Fruit fly (Drosophila melanogaster) whole organism, embryonic: Measurements from ENCODE around the gene CG15283.

Experiments
- Abd-B ChIP-seq: fragments of 200-800 bp; sonication (Bioruptor generic); optimal IDR thresholded peaks from 2 replicates; lab custom pipeline; 2018; ENCODE audit warnings: missing biosample characterization, mild to moderate bottlenecking, missing genetic modification characterization, moderate library complexity
- Atf-2 ChIP-seq: fragments of 200-800 bp; sonication (Bioruptor generic); optimal IDR thresholded peaks from 2 replicates; lab custom pipeline; 2016; ENCODE audit warnings: missing biosample characterization, missing genetic modification characterization
- BtbVII ChIP-seq: fragments of 200-800 bp; sonication (Bioruptor generic); optimal IDR thresholded peaks from 3 replicates; lab custom pipeline; 2017; ENCODE audit warnings: missing biosample characterization, mild to moderate bottlenecking, missing genetic modification characterization
- CG1233 ChIP-seq: fragments of 200-800 bp; sonication (Bioruptor generic); optimal IDR thresholded peaks from 4 replicates; lab custom pipeline; 2018; ENCODE audit warnings: missing biosample characterization, mild to moderate bottlenecking, missing genetic modification characterization
- CG13624 ChIP-seq: fragments of 200-800 bp; sonication (Bioruptor generic); optimal IDR thresholded peaks from 2 replicates; lab custom pipeline; 2016; ENCODE audit warnings: missing biosample characterization, missing genetic modification characterization
- CG13894 ChIP-seq: fragments of 200-800 bp; sonication (Bioruptor generic); optimal IDR thresholded peaks from 3 replicates; lab custom pipeline; 2018; ENCODE audit warnings: missing biosample characterization, mild to moderate bottlenecking, missing genetic modification characterization, moderate library complexity
- CG14441 ChIP-seq: fragments of 200-800 bp; sonication (Bioruptor generic); IDR thresholded peaks from 2 replicates; pipeline ENCODE4 v1.3.6; 2022; ENCODE audit warnings: missing biosample characterization, missing genetic modification characterization
- CG1792 ChIP-seq: fragments of 200-800 bp; sonication (Bioruptor generic); optimal IDR thresholded peaks from 2 replicates; lab custom pipeline; 2016; ENCODE audit warnings: missing biosample characterization, missing genetic modification characterization
- CG2120 ChIP-seq: fragments of 200-800 bp; sonication (Bioruptor generic); optimal IDR thresholded peaks from 3 replicates; lab custom pipeline; 2016; ENCODE audit warnings: missing biosample characterization, missing genetic modification characterization
- CG2678 ChIP-seq: fragments of 200-800 bp; sonication (Bioruptor generic); optimal IDR thresholded peaks from 3 replicates; lab custom pipeline; 2019; ENCODE audit warnings: missing biosample characterization, mild to moderate bottlenecking, missing genetic modification characterization, moderate library complexity
- CG2889 ChIP-seq: fragments of 200-800 bp; sonication (Bioruptor generic); IDR thresholded peaks from 3 replicates; pipeline ENCODE4 v1.3.6; 2022; ENCODE audit warnings: missing biosample characterization, missing genetic modification characterization
- CG30020 ChIP-seq: fragments of 200-800 bp; optimal IDR thresholded peaks from 2 replicates; lab custom pipeline; 2019; ENCODE audit warnings: missing biosample characterization, mild to moderate bottlenecking, missing genetic modification characterization, moderate library complexity
- CG4617 ChIP-seq: fragments of 200-800 bp; sonication (Bioruptor generic); optimal IDR thresholded peaks from 3 replicates; lab custom pipeline; 2016; ENCODE audit warnings: missing biosample characterization, missing genetic modification characterization, borderline replicate concordance
- CG4707 ChIP-seq: fragments of 200-800 bp; sonication (Bioruptor generic); optimal IDR thresholded peaks from 2 replicates; lab custom pipeline; 2018; ENCODE audit warnings: missing biosample characterization, mild to moderate bottlenecking, missing genetic modification characterization, moderate library complexity
- Deaf1 ChIP-seq: fragments of 200-800 bp; optimal IDR thresholded peaks from 3 replicates; lab custom pipeline; 2019; ENCODE audit warnings: missing biosample characterization, mild to moderate bottlenecking, missing genetic modification characterization, moderate library complexity
- Dek ChIP-seq: fragments of 200-800 bp; sonication (Bioruptor generic); optimal IDR thresholded peaks from 3 replicates; lab custom pipeline; 2019; ENCODE audit warnings: missing biosample characterization, mild to moderate bottlenecking, missing genetic modification characterization, moderate library complexity
- Dip3 ChIP-seq: fragments of 200-800 bp; sonication (Bioruptor generic); optimal IDR thresholded peaks from 3 replicates; lab custom pipeline; 2016; ENCODE audit warnings: missing biosample characterization, missing genetic modification characterization
- Drgx ChIP-seq: fragments of 200-800 bp; sonication (Bioruptor generic); IDR thresholded peaks from 2 replicates; pipeline ENCODE4 v1.3.6; 2022; ENCODE audit warnings: missing biosample characterization, missing genetic modification characterization
- H2.0 ChIP-seq: fragments of 200-800 bp; sonication (Bioruptor generic); IDR thresholded peaks from 2 replicates; pipeline ENCODE4 v1.3.6; 2022; ENCODE audit warnings: missing biosample characterization, missing genetic modification characterization
- HLH3B ChIP-seq: fragments of 200-800 bp; sonication (Bioruptor generic); IDR thresholded peaks from 2 replicates; pipeline ENCODE4 v1.3.6; 2022; ENCODE audit warnings: missing biosample characterization, missing genetic modification characterization
- HmgD ChIP-seq: fragments of 200-800 bp; sonication (Bioruptor generic); optimal IDR thresholded peaks from 3 replicates; lab custom pipeline; 2016; ENCODE audit warnings: missing biosample characterization, missing genetic modification characterization
- Hr3 ChIP-seq: fragments of 200-800 bp; sonication (Bioruptor generic); optimal IDR thresholded peaks from 3 replicates; lab custom pipeline; 2016; ENCODE audit warnings: missing biosample characterization, missing genetic modification characterization
- Max ChIP-seq: fragments of 200-800 bp; sonication (Bioruptor generic); optimal IDR thresholded peaks from 2 replicates; lab custom pipeline; 2016; ENCODE audit warnings: missing biosample characterization, mild to moderate bottlenecking, missing genetic modification characterization
- NFAT ChIP-seq: fragments of 200-800 bp; sonication (Bioruptor generic); IDR thresholded peaks from 2 replicates; pipeline ENCODE4 v1.3.6; 2022; ENCODE audit warnings: missing biosample characterization, missing genetic modification characterization
- Nf-YA ChIP-seq: fragments of 200-800 bp; sonication (Bioruptor generic); IDR thresholded peaks from 2 replicates; pipeline ENCODE4 v1.3.6; 2022; ENCODE audit warnings: missing biosample characterization, missing genetic modification characterization
- Ssrp ChIP-seq: fragments of 200-800 bp; sonication (Bioruptor generic); optimal IDR thresholded peaks from 2 replicates; lab custom pipeline; 2018; ENCODE audit warnings: missing biosample characterization, mild to moderate bottlenecking, missing genetic modification characterization, moderate library complexity
- Stat92E ChIP-seq, 3 experiments: fragments of >200 bp in 2 of 3; fragments of 200-800 bp in 1 of 3; sonication (Bioruptor generic) in 1 of 3; optimal IDR thresholded peaks; 2 replicates each; lab custom pipeline; 2017 to 2019; ENCODE audit warnings: missing biosample characterization in 3 of 3, missing genetic modification characterization in 3 of 3, mild to moderate bottlenecking in 1 of 3, moderate library complexity in 1 of 3
- Vsx1 ChIP-seq: fragments of 200-800 bp; sonication (Bioruptor generic); optimal IDR thresholded peaks from 2 replicates; lab custom pipeline; 2017; ENCODE audit warnings: missing biosample characterization, mild to moderate bottlenecking, missing genetic modification characterization, missing genetic modification reagents
- Xrp1 ChIP-seq: fragments of 200-800 bp; sonication (Bioruptor generic); IDR thresholded peaks from 2 replicates; pipeline ENCODE4 v1.3.6; 2022; ENCODE audit warnings: missing biosample characterization, missing genetic modification characterization
- bsh ChIP-seq, 2 experiments: fragments of 200-800 bp; sonication (Bioruptor generic); optimal IDR thresholded peaks; 2 replicates each; lab custom pipeline; 2017 to 2018; ENCODE audit warnings: mild to moderate bottlenecking in 2 of 2, missing biosample characterization in 2 of 2, missing genetic modification characterization in 2 of 2, moderate library complexity in 1 of 2
- ci ChIP-seq: fragments of 200-800 bp; sonication (Bioruptor generic); IDR thresholded peaks from 3 replicates; pipeline ENCODE4 v1.3.6; 2022; ENCODE audit warnings: missing biosample characterization, missing genetic modification characterization
- fd102C ChIP-seq: fragments of 200-800 bp; sonication (Bioruptor generic); optimal IDR thresholded peaks from 2 replicates; lab custom pipeline; 2018; ENCODE audit warnings: missing biosample characterization, mild to moderate bottlenecking, missing genetic modification characterization, moderate library complexity
- fru ChIP-seq: fragments of >200 bp; optimal IDR thresholded peaks from 2 replicates; lab custom pipeline; 2017
- gsb ChIP-seq: fragments of 200-800 bp; sonication (Bioruptor generic); IDR thresholded peaks from 2 replicates; pipeline ENCODE4 v1.3.6; 2022; ENCODE audit warnings: missing biosample characterization, missing genetic modification characterization
- h ChIP-seq: fragments of >200 bp; optimal IDR thresholded peaks from 2 replicates; lab custom pipeline; 2017
- jumu ChIP-seq: fragments of 200-800 bp; sonication (Bioruptor generic); optimal IDR thresholded peaks from 3 replicates; lab custom pipeline; 2016; ENCODE audit warnings: missing biosample characterization, missing genetic modification characterization
- kni ChIP-seq: fragments of 200-800 bp; sonication (Bioruptor generic); optimal IDR thresholded peaks from 3 replicates; lab custom pipeline; 2017; ENCODE audit warnings: mild to moderate bottlenecking, missing biosample characterization, missing genetic modification reagents, missing genetic modification characterization
- lola ChIP-seq, 3 experiments: fragments of >200 bp in 2 of 3; fragments of 200-800 bp in 1 of 3; sonication (Bioruptor generic) in 1 of 3; optimal IDR thresholded peaks; 2 replicates each; lab custom pipeline; 2017 to 2019; ENCODE audit warnings: missing biosample characterization in 3 of 3, missing genetic modification characterization in 3 of 3, mild to moderate bottlenecking in 1 of 3, moderate library complexity in 1 of 3
- lov ChIP-seq, 2 experiments: fragments of 200-800 bp in 1 of 2; fragments of >200 bp in 1 of 2; sonication (Bioruptor generic) in 1 of 2; IDR thresholded peaks in 1 of 2; optimal IDR thresholded peaks in 1 of 2; 2 replicates in 1 of 2; 3 replicates in 1 of 2; pipeline versions ENCODE4 v1.3.6 to Lab custom; 2017 to 2022; ENCODE audit warnings: missing biosample characterization in 1 of 2, missing genetic modification characterization in 1 of 2
- luna ChIP-seq: fragments of 200-800 bp; sonication (Bioruptor generic); optimal IDR thresholded peaks from 2 replicates; lab custom pipeline; 2016; ENCODE audit warnings: missing biosample characterization, missing genetic modification characterization
- mam ChIP-seq: fragments of 200-800 bp; sonication (Bioruptor generic); optimal IDR thresholded peaks from 3 replicates; lab custom pipeline; 2016; ENCODE audit warnings: missing biosample characterization, missing genetic modification characterization
- pho ChIP-seq: fragments of 200-800 bp; sonication (Bioruptor generic); optimal IDR thresholded peaks from 2 replicates; lab custom pipeline; 2016; ENCODE audit warnings: missing biosample characterization, missing genetic modification characterization
- row ChIP-seq: fragments of 200-800 bp; sonication (Bioruptor generic); IDR thresholded peaks from 3 replicates; pipeline ENCODE4 v1.3.6; 2022; ENCODE audit warnings: missing biosample characterization, missing genetic modification characterization
- sc ChIP-seq, 3 experiments: fragments of >200 bp in 2 of 3; fragments of 200-800 bp in 1 of 3; sonication (Bioruptor generic) in 1 of 3; optimal IDR thresholded peaks; 2 replicates in 2 of 3; 3 replicates in 1 of 3; lab custom pipeline; 2017; ENCODE audit warnings: mild to moderate bottlenecking in 1 of 3, missing biosample characterization in 1 of 3, missing genetic modification characterization in 1 of 3, missing genetic modification reagents in 1 of 3
- seq ChIP-seq: fragments of 200-800 bp; sonication (Bioruptor generic); IDR thresholded peaks from 2 replicates; pipeline ENCODE4 v1.3.6; 2022; ENCODE audit warnings: missing biosample characterization, missing genetic modification characterization
- sisA ChIP-seq: fragments of 200-800 bp; sonication (Bioruptor generic); IDR thresholded peaks from 2 replicates; pipeline ENCODE4 v1.3.6; 2022; ENCODE audit warnings: missing biosample characterization, missing genetic modification characterization
- slou ChIP-seq: fragments of 200-800 bp; sonication (Bioruptor generic); optimal IDR thresholded peaks from 3 replicates; lab custom pipeline; 2016; ENCODE audit warnings: missing biosample characterization, missing genetic modification characterization
- sna ChIP-seq: fragments of 200-800 bp; sonication (Bioruptor generic); IDR thresholded peaks from 2 replicates; pipeline ENCODE4 v1.3.6; 2022; ENCODE audit warnings: missing biosample characterization, missing genetic modification characterization; ENCODE audit not compliant: partially characterized antibody
- sob ChIP-seq: fragments of 200-800 bp; sonication (Bioruptor generic); IDR thresholded peaks from 2 replicates; pipeline ENCODE4 v1.3.6; 2022; ENCODE audit warnings: missing biosample characterization, missing genetic modification characterization
- vfl ChIP-seq: fragments of 200-800 bp; sonication (Bioruptor generic); optimal IDR thresholded peaks from 2 replicates; lab custom pipeline; 2016; ENCODE audit warnings: missing biosample characterization, missing genetic modification characterization
- wek ChIP-seq: fragments of 200-800 bp; sonication (Bioruptor generic); optimal IDR thresholded peaks from 3 replicates; lab custom pipeline; 2018; ENCODE audit warnings: missing biosample characterization, mild to moderate bottlenecking, missing genetic modification characterization, moderate library complexity

The CG15283 gene

dm6 chr2L:14474987-14475386 lies 24.3 kb upstream of the CG15283 start (continued):
- peak; percentile 56 for TF ChIP-seq CG1233
- no peak for TF ChIP-seq CG13894 (tag; lab: Kevin White, UChicago)
- peak; percentile 82 for TF ChIP-seq CG2678 (tag; lab: Kevin White, UChicago)
- no peak for TF ChIP-seq mam (GFP tag; lab: Kevin White, UChicago)
- TF ChIP-seq H2.0 (GFP tag; lab: Robert Waterston, UW) = no peak
- TF ChIP-seq BtbVII (GFP tag; lab: Kevin White, UChicago) = peak; percentile 63
- TF ChIP-seq gsb = peak; percentile 9; the same call in 1 of the 2 replicates
- TF ChIP-seq bsh (GFP tag; optimal IDR thresholded peaks at IDR 0.05; lab: Kevin White, UChicago) = peak; percentile 47 to 77
- TF ChIP-seq CG2889 (GFP tag; lab: Robert Waterston, UW) = peak; percentile 58; the same call in 2 of the 3 replicates
- peak; percentile 18 for TF ChIP-seq CG2120 (GFP tag; lab: Kevin White, UChicago)
- peak; percentile 67 for TF ChIP-seq Xrp1
- TF ChIP-seq Max (GFP tag; lab: Kevin White, UChicago) = no peak
- TF ChIP-seq CG13624 = no peak
- TF ChIP-seq Dek (tag; lab: Kevin White, UChicago) = peak; percentile 10
- peak; percentile 63 for TF ChIP-seq Ssrp (tag; lab: Kevin White, UChicago)
- no peak for TF ChIP-seq jumu (GFP tag; lab: Kevin White, UChicago)
- TF ChIP-seq vfl = no peak
- no peak for TF ChIP-seq Nf-YA
- TF ChIP-seq seq (GFP tag; lab: Robert Waterston, UW) = no peak
- no peak for TF ChIP-seq Vsx1 (GFP tag; lab: Kevin White, UChicago)
- TF ChIP-seq Stat92E (GFP tag; optimal IDR thresholded peaks at IDR 0.05; lab: Kevin White, UChicago) = no peak
- TF ChIP-seq sob (GFP tag; lab: Robert Waterston, UW) = no peak
- TF ChIP-seq CG4707 (GFP tag; lab: Kevin White, UChicago) = peak; percentile 21
- TF ChIP-seq ci (GFP tag; lab: Robert Waterston, UW) = no peak
- peak; percentile 50 for TF ChIP-seq CG14441 (GFP tag; lab: Robert Waterston, UW)
- TF ChIP-seq Drgx (GFP tag; lab: Robert Waterston, UW) = peak; percentile 78
- TF ChIP-seq lola (GFP tag; optimal IDR thresholded peaks at IDR 0.05; lab: Kevin White, UChicago) = peak in 1 of 3 experiments; percentile 67
- TF ChIP-seq CG1792 = no peak
- TF ChIP-seq kni (GFP tag; lab: Kevin White, UChicago) = peak; percentile 35
- no peak for TF ChIP-seq sisA
- no peak for TF ChIP-seq Dip3
- no peak for TF ChIP-seq NFAT (GFP tag; lab: Robert Waterston, UW)
- TF ChIP-seq CG4617 (GFP tag; lab: Kevin White, UChicago) = peak; percentile 6
- no peak for TF ChIP-seq sna (GFP tag; lab: Robert Waterston, UW)
- no peak for TF ChIP-seq CG30020 (tag; lab: Kevin White, UChicago)
- TF ChIP-seq Deaf1 (tag; lab: Kevin White, UChicago) = peak; percentile 32
- TF ChIP-seq h (lab: Kevin White, UChicago) = no peak
- no peak for TF ChIP-seq slou (GFP tag; lab: Kevin White, UChicago)
- no peak for TF ChIP-seq Abd-B (GFP tag; lab: Kevin White, UChicago)
- TF ChIP-seq wek (GFP tag; lab: Kevin White, UChicago) = no peak
- no peak for TF ChIP-seq Atf-2 (GFP tag; lab: Kevin White, UChicago)
- peak; percentile 67 for TF ChIP-seq row (GFP tag; lab: Robert Waterston, UW)
- TF ChIP-seq luna = no peak
- TF ChIP-seq pho (GFP tag; lab: Kevin White, UChicago) = no peak
- TF ChIP-seq fru (lab: Kevin White, UChicago) = no peak
- TF ChIP-seq sc (optimal IDR thresholded peaks at IDR 0.05; lab: Kevin White, UChicago) = no peak
- peak; percentile 42 for TF ChIP-seq sc (GFP tag; optimal IDR thresholded peaks at IDR 0.05; lab: Kevin White, UChicago)
- no peak for TF ChIP-seq HLH3B (GFP tag; lab: Robert Waterston, UW)
- TF ChIP-seq lov (optimal IDR thresholded peaks at IDR 0.05; lab: Kevin White, UChicago) = no peak
- TF ChIP-seq lov (GFP tag; IDR thresholded peaks at IDR 0.05; lab: Robert Waterston, UW) = 0 out of 3 replicates have a peak, but pooled peaks have one; percentile 10
- no peak for TF ChIP-seq fd102C
- no peak for TF ChIP-seq HmgD (GFP tag; lab: Kevin White, UChicago)
- TF ChIP-seq Hr3 (GFP tag; lab: Kevin White, UChicago) = peak; percentile 38
